Worm (Caenorhabditis elegans): ENCODE measurements around the gene pal-1.

DNA sequence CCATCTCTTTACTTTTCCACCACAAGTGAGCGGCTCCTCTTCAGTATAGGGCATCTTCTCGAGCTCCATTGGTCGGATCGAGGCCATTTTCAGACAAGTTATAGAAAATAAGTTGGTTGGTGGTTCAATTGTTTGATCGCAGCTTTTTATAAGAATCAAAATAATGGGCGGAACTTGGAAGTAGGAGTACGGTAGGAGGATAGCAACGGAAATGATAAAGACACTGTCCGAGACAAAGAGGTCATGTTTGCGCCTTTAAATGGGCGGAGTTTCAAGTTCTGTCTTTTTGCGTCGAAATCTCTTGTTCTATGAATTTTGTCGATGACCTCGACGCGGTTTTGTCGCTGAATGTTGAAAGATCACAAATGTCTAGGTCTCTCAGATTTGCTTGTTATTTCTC, 12.8 kb upstream of the pal-1 start, which contains the start of gene F26A1.8:
- TF ChIP-seq nhr-76 (tag; optimal IDR thresholded peaks at IDR 0.05) (no peak), fkh-2 (tag; optimal IDR thresholded peaks at IDR 0.05) (no peak), ztf-11 (tag; optimal IDR thresholded peaks at IDR 0.05) (no peak), ceh-28 (tag; optimal IDR thresholded peaks at IDR 0.05) (no peak), elt-3 (tag; optimal IDR thresholded peaks at IDR 0.05) (no peak)
